Comparison of ENCODE assay signal across 3 fruit fly cellular contexts in the genomic region with DNA sequence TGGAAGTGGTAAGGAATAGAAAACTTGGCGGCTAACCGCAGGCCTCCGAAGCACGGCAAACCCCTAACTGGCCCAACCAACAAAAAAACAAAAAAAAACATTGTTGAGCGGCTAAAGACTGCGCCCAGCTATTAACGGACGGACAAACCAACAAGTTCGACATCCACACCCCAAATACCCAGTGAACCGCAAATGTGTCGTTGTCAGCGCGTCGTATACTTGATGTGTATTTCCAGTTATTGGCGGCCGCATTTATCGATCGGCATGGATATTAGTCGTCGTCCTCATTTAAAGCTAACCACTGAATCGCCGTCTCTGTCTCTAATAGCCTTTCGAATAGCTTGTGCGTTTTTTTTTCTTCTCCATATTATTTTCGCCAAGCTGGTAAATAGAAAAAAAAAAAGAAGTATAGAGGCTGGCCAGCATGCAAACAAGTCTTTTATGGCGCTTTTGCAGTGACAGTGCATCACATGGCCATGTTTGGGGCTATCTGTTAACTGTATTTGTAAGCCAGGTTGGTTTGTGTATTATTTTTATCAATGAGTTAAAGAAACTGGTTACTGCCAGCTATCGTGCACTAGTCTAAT.
A peak's percentile ranks its signal among the peaks of the same experiment; 100 is the strongest.
TF ChIP-seq lines count a peak whose summit lies in the region.

No protein-coding gene starts in this region.

- no peak for TF ChIP-seq CTCF in whole organism, embryonic (GFP tag; optimal IDR thresholded peaks at IDR 0.05; lab: Kevin White, UChicago)

TF ChIP-seq in whole organism, embryonic, 481 proteins besides CTCF, POLR2A, EP300 and RAD21:
- TF ChIP-seq CG1233 (GFP tag; optimal IDR thresholded peaks at IDR 0.05; lab: Kevin White, UChicago): no peak
- no peak for TF ChIP-seq CG2129 (GFP tag; IDR thresholded peaks at IDR 0.05; lab: Robert Waterston, UW; ENCODE audit: partially characterized antibody)
- peak; percentile 71 for TF ChIP-seq onecut (GFP tag; IDR thresholded peaks at IDR 0.05; lab: Robert Waterston, UW)
- 0 out of 4 replicates have a peak, but pooled peaks have one; percentile 69 for TF ChIP-seq chinmo (GFP tag; IDR thresholded peaks at IDR 0.05; lab: Robert Waterston, UW; ENCODE audit: partially characterized antibody)
- TF ChIP-seq dan (GFP tag; IDR thresholded peaks at IDR 0.05; lab: Robert Waterston, UW): no peak
- no peak for TF ChIP-seq CG1602 (GFP tag; optimal IDR thresholded peaks at IDR 0.05; lab: Kevin White, UChicago)
- TF ChIP-seq CG6854 (GFP tag; optimal IDR thresholded peaks at IDR 0.05; lab: Kevin White, UChicago): no peak
- no peak for TF ChIP-seq pb (GFP tag; optimal IDR thresholded peaks at IDR 0.05; lab: Kevin White, UChicago)
- no peak for TF ChIP-seq sc (optimal IDR thresholded peaks at IDR 0.05; lab: Kevin White, UChicago)
- TF ChIP-seq sc (GFP tag; optimal IDR thresholded peaks at IDR 0.05; lab: Kevin White, UChicago): no peak
- no peak for TF ChIP-seq CG15073 (GFP tag; optimal IDR thresholded peaks at IDR 0.05; lab: Kevin White, UChicago)
- no peak for TF ChIP-seq usp (GFP tag; optimal IDR thresholded peaks at IDR 0.05; lab: Kevin White, UChicago)
- peak; percentile 52 for TF ChIP-seq CG5180 (GFP tag; optimal IDR thresholded peaks at IDR 0.05; lab: Kevin White, UChicago)
- no peak for TF ChIP-seq Hey (tag; optimal IDR thresholded peaks at IDR 0.05; lab: Kevin White, UChicago)
- no peak for TF ChIP-seq Hr39 (optimal IDR thresholded peaks at IDR 0.05; lab: Kevin White, UChicago)
- TF ChIP-seq Ets65A (GFP tag; lab: Kevin White, UChicago): peak; percentile 27
- TF ChIP-seq CG15696 (tag; optimal IDR thresholded peaks at IDR 0.05; lab: Kevin White, UChicago): no peak
- no peak for TF ChIP-seq otp (GFP tag; IDR thresholded peaks at IDR 0.05; lab: Robert Waterston, UW)
- TF ChIP-seq luna (GFP tag; optimal IDR thresholded peaks at IDR 0.05; lab: Kevin White, UChicago): no peak
- TF ChIP-seq CG11696 (GFP tag; IDR thresholded peaks at IDR 0.05; lab: Robert Waterston, UW): no peak
- no peak for TF ChIP-seq CG4424 (GFP tag; optimal IDR thresholded peaks at IDR 0.05; lab: Kevin White, UChicago)
- no peak for TF ChIP-seq CG14667 (GFP tag; IDR thresholded peaks at IDR 0.05; lab: Robert Waterston, UW)
- no peak for TF ChIP-seq Mes4 (GFP tag; optimal IDR thresholded peaks at IDR 0.05; lab: Kevin White, UChicago)

TF ChIP-seq in whole organism, prepupa, 60 proteins besides CTCF, POLR2A, EP300 and RAD21:
- TF ChIP-seq CG15336 (GFP tag; IDR thresholded peaks at IDR 0.05; lab: Robert Waterston, UW): peak; percentile 54; the same call in 1 of the 2 replicates
- peak; percentile 52; the same call in 1 of the 3 replicates for TF ChIP-seq eg (GFP tag; IDR thresholded peaks at IDR 0.05; lab: Robert Waterston, UW)
- no peak for TF ChIP-seq CG16779 (tag; optimal IDR thresholded peaks at IDR 0.05; lab: Kevin White, UChicago)
- peak; percentile 48 for TF ChIP-seq CG6276 (GFP tag; optimal IDR thresholded peaks at IDR 0.05; lab: Kevin White, UChicago)
- peak; percentile 53; the same call in 1 of the 3 replicates for TF ChIP-seq CG8119 (GFP tag; IDR thresholded peaks at IDR 0.05; lab: Robert Waterston, UW)
TF ChIP-seq in whole organism, prepupa: peak in this region for 4.

TF ChIP-seq in whole organism, pupa, 21 proteins besides CTCF, POLR2A, EP300 and RAD21:
- TF ChIP-seq Ets98B (GFP tag; IDR thresholded peaks at IDR 0.05; lab: Robert Waterston, UW): peak; percentile 29; the same call in 1 of the 2 replicates
- 0 out of 3 replicates have a peak, but pooled peaks have one; percentile 39 for TF ChIP-seq fd96Ca (GFP tag; IDR thresholded peaks at IDR 0.05; lab: Robert Waterston, UW)
- TF ChIP-seq Pif1A (GFP tag; optimal IDR thresholded peaks at IDR 0.05; lab: Kevin White, UChicago): no peak
- TF ChIP-seq CG12605 (GFP tag; IDR thresholded peaks at IDR 0.05; lab: Robert Waterston, UW): 0 out of 2 replicates have a peak, but pooled peaks have one; percentile 28
- TF ChIP-seq CG8301 (tag; optimal IDR thresholded peaks at IDR 0.05; lab: Kevin White, UChicago): no peak
- TF ChIP-seq gl (tag; optimal IDR thresholded peaks at IDR 0.05; lab: Kevin White, UChicago): no peak
- TF ChIP-seq CG14655 (GFP tag; optimal IDR thresholded peaks at IDR 0.05; lab: Kevin White, UChicago): no peak
- no peak for TF ChIP-seq CG34367 (tag; optimal IDR thresholded peaks at IDR 0.05; lab: Kevin White, UChicago)
- 0 out of 3 replicates have a peak, but pooled peaks have one; percentile 13 for TF ChIP-seq CG4496 (GFP tag; IDR thresholded peaks at IDR 0.05; lab: Robert Waterston, UW)
TF ChIP-seq in whole organism, pupa: peak in this region for 4.
